Worm (Caenorhabditis elegans) whole organism, dauer: ENCODE data around the gene abhd-5.1.

Experiments used
- unc-62 ChIP-seq: sonication (generic microtip); optimal IDR thresholded peaks from 2 replicates; lab custom pipeline; 2017; ENCODE audit warnings: missing biosample characterization, missing genetic modification reagents, missing genetic modification characterization

The abhd-5.1 gene

DNA sequence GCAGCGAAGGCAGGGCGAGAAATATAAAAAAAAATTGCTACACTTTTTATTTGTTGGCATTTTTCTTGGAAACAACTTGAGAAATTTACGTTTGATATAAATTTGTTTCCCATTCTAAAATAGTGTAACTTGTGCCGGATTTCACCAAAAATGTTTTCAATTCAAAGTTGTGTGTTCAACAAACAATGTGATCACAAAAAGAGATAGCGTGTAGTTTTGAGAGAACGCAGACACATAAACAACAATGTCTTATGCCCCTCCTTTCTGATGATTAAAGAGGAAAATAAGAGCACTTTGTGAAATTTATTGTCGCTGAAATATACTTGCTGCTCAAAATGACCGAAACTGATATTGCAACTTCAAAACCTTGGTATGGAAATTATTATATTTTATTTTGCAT, at the start of gene abhd-5.1:
abhd-5.1 (plus strand) TSS at position 230 of the 400 bp plus-strand sequence.
- no peak for TF ChIP-seq unc-62 (GFP tag; lab: Kevin White, UChicago)

DNA sequence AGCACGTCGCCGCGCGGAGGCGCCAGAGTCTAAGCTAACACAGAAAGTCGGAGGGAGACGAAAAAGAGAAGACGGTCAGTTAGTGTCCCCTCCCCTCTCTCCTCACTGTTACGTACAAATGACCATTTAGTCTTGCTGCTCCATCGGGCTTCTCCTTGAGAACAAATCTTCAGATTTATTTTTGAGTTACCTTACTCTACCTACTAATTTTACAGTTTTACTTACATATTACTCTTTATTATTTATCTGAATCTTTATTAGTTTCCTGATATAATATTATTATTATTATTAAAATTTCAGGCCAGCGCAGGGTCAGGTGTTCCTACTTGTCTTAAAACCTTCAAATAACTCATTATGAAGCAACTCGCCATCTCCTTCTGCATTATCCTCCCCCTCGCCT, 46.7 kb upstream of the abhd-5.1 start, which contains the start of gene R02F11.1:
R02F11.1 (plus strand) TSS at position 301 of the 400 bp plus-strand sequence.
- TF ChIP-seq unc-62 (GFP tag; lab: Kevin White, UChicago), result no peak

DNA sequence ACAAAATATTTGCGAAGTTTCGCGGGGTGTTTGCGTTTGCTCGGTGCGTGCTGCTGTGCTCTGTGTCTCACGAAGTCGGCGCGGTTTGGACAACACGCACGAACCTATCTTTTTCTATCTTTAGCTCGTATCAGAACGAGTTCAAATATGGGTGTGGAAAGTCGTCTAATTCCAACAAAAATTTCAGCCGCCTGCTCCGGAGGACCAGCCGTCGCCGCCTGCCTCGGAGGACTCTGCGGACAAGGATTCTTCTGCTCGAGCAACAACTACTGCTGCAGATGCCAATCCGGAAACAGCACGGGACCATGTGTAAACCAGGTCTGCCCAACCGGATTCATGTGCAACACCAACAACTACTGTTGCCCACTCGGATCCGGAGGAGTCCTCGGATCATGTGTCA, 45.5 kb upstream of the abhd-5.1 start:
- no peak for TF ChIP-seq unc-62 (GFP tag; lab: Kevin White, UChicago)

DNA sequence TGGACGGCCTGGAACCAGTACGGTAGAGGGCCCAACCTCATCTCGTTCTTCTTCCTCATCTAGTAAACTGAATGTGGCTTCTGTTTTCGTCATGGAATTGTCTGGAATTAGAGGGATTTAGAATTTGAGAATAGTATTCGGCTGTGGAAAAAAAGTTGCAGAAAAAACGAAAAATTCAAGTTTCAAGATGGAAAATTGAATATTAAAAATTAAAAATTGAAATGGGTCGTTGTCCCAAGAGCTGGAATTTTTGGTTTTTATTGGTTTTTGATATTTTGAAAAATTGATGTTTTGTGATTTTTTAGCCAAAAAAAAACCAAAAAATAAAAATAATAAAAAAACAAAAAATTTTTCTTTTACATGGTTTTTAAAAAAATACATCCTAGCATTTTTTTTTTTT, 41.6 kb upstream of the abhd-5.1 start, which contains the start of gene R02F11.3:
R02F11.3 (minus strand) TSS at position 101 of the 400 bp plus-strand sequence.
- no peak for TF ChIP-seq unc-62 (GFP tag; lab: Kevin White, UChicago)

DNA sequence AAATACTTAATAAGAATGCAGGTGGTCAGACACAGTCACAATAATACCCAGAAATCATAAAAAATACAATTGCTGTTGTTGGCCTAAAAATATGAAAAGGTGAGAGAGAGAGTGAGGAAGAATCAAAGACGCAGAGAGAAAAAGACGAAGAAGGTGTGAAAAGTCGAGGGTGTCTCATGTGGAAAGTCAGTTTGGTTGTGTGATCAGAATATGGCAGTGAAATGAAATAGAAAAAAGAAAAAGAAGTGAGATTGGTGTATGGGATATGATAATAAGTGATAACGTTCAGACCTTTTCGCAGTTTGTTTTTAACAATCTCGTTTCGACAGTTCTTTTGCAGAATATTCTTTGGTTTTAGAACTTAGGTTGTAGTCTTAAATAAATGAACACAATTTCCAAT, 40.6 kb upstream of the abhd-5.1 start:
- TF ChIP-seq unc-62 (GFP tag; lab: Kevin White, UChicago), result no peak

DNA sequence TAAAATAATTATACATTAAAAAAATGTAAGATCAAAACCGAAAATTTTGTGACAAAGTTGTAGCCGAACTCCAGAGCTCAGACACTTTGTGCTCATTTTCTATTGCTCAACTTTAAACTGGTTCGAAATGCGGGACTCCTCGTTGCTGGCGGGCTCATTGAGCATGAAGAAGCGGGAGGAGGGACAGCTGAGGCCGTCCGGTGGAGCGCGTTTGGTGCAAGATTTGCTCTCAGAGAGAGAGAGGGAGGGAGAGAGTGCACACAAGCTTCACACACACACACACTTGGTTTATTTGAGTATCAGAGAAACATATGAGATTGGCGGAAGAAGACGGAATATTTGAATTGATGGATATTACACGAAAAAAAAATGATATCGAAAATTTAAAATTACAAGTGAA, 36.8 kb upstream of the abhd-5.1 start:
- no peak for TF ChIP-seq unc-62 (GFP tag; lab: Kevin White, UChicago)

DNA sequence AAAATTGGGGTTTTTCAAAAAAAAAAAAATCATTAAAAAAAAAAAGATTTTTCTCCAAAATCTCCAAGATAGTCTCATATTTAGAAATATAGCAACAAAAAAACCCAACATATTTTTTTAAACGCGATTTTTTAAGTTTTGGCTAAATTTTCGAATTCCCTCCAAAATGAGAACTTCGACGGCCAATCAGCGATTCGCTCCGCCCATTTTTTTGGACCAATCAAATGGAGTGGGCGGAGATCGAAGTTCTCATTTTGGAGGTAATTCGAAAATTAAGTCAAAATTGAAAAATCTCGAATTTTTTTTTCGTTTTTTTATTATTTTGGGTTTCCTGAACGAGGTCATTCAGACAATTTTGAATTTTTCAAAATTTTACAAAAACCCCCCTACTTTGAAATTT, 33.6 kb upstream of the abhd-5.1 start:
- no peak for TF ChIP-seq unc-62 (GFP tag; lab: Kevin White, UChicago)

DNA sequence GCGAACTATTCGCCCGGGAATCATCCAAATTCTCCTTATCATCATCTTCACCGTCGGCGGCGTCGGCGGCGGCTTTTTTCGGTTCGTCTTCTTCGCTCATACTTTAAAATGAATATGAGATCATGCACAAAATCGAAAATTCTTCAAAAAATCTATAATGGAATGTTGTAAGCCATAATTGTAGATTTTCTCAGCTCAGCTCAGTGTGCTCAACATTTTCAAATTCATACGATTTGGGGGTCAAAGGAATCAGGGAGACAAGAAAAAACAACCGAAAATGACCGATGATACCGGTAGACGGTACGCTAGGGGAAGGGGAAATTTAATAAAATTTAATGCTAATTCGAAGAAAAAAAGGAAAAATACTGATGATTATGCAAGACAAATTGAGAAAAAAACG, 28.9 kb upstream of the abhd-5.1 start, which contains the start of gene ccep-97:
ccep-97 (minus strand) TSS at position 101 of the 400 bp plus-strand sequence.
- TF ChIP-seq unc-62 (GFP tag; lab: Kevin White, UChicago), result no peak

DNA sequence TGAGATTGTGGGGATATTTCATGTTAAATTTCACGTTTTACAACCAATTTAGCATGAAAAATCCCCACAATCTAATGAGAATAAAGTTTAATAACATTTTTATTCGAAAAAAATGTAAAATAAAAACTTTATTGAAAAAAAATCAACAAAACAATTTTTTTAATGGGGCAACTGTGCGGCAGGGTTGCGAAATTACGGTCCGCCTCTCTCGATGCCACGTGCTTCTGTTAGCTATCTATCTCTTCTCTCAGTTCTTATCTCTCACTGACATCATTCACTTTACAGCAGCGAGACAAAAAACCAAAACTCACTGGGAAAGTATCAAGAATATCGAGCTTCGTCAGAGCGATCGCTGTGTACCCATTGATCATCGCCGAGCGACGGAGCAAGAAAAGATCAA, 26.9 kb upstream of the abhd-5.1 start:
- no peak for TF ChIP-seq unc-62 (GFP tag; lab: Kevin White, UChicago)

DNA sequence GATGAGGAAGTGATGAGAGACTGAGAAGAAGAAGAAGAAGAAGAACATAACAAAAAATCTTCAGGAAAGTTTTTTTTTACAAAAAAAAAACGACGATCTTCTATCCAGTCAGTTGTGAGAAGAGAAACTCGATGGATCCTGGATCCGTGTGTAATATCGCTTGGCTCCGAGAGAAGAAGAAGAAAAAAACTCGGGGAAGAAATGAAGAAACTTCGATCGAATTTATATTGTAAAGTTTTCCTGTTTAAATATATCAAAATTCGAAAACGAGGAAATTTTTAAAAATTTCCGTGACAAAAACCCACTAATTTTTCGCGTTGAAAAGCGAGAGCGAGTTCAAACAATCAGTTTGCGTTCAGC, 24.1 kb upstream of the abhd-5.1 start, which contains the start of gene adss-1:
adss-1 (minus strand) TSS at position 101 of the 360 bp plus-strand sequence.
- no peak for TF ChIP-seq unc-62 (GFP tag; lab: Kevin White, UChicago)

DNA sequence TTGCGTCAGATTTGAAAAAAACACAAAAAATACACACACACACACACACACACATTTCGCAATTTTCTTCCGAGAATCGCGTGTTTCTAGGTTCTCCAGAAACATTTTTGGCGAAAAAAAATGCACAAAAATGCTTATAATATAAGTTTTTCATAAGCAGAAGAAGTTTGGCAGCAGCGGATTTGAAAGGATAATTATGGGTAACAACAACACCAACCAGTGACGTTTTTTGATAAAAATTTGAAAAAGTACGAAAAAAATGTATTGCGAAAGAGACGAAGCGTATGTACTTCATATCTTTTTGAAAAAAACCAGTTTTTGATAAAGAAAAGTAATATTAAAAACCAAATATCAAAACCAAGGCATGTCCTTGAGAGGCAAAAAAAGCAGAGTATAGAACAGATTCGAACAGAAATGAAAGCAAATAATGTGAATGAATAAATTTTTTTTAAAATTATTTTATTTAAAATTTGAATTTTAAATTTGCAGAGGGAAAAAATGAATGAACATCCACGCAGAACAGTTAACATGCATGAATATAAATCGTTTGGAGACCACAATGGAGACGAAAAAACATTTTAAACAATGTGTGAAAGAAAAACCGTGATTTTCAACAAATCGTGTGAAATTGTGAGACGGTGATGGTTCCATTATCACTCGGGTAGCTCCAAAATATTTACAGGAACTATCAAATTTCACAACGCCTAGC, 23.6 kb upstream of the abhd-5.1 start:
- no peak for TF ChIP-seq unc-62 (GFP tag; lab: Kevin White, UChicago)

DNA sequence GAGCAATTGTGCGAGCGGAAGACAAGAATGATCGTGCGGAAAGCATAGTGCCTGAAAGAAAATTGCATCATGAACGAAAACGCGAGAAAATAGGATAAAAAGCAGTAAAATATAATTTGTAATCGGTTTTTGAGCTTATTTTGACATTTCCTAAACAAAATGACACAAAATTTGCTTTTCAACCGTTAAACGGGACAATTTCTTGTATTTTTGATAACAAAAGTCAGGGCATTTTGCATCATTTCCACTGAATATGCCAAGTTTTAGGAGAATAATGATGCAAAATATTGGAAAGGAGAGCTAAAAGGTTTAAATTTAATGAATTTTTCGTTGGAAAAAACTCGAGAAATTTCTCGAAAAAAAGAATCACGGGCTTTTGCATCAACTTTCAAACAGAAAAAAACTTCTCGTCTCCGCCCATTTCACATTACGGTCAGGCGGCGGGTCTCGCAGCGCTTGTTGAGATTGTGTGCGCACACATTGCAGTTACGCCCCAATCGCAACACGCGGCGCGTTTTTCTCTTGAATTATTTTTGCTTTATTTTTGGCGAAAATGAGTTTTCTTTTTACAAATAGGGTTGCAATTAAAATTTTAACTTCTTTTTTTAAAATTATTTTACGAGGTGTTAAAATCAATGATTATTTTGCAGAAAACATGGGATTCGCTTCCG, 20.6 kb upstream of the abhd-5.1 start, which contains the start of the genes hsp-6 and C37H5.5:
hsp-6 (minus strand) TSS at position 51 of the 671 bp plus-strand sequence.
C37H5.5 (plus strand) TSS at position 651 of the 671 bp plus-strand sequence.
- no peak for TF ChIP-seq unc-62 (GFP tag; lab: Kevin White, UChicago)

DNA sequence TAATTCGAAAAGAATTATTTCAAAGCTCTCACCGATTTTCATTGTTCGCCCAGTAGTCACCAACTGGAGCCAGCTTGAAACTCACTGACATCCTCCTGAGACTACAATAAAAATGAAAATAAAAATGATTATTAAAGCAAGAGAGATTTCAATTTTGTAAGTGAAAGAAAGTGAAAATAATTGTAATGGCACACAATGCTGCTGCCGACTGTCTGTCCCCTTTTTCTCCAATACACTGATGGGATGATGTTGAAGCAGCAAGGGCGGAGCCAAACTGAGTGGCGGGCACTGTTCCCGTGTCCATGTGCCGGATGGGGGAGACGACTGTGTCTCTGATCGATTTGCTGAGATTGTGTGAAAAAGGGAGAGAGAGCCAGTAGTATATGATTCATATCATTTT, 13.2 kb upstream of the abhd-5.1 start, which contains the start of gene C37H5.14:
C37H5.14 (minus strand) TSS at position 101 of the 400 bp plus-strand sequence.
- no peak for TF ChIP-seq unc-62 (GFP tag; lab: Kevin White, UChicago)

DNA sequence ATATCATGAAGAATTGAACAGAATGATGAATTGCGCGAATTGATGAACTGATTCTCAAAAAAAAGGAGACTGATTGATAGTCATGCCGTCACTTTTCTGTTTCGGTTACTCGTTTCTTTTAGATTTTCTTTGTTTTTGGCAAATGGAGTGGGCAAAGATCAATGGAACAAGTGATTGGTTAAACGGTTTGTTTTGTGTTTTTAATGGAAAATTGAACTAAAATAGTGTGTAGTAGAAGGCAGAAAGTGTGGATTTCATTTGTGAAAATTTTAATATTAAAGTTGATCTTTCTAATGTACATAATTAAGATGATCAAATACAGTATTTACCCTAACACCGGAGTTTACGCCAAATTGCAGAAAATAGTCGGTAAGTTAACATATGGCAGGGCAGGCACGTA, 7.5 kb upstream of the abhd-5.1 start, which contains the start of gene nas-9:
nas-9 (minus strand) TSS at position 101 of the 400 bp plus-strand sequence.
- no peak for TF ChIP-seq unc-62 (GFP tag; lab: Kevin White, UChicago)

DNA sequence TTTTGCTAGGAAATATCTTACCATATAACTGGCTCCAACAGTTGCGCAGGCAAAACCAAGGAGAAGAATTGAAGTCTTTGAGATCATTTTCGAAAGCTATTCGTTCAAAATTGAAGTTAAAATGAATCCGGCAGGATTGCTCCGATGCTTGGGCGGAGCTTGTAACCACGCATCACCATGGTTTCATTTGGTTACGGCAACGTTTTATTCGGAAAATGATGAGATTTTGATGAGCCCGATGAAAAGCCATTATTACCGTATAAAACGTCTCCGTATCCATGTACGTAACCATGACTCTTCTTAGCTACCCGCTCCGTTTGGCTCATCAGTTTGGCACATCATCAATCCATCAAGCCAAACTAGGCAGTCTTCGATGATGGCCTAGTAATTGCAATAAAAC, 6.3 kb upstream of the abhd-5.1 start, which contains the start of gene cwp-1:
cwp-1 (minus strand) TSS at position 101 of the 400 bp plus-strand sequence.
- no peak for TF ChIP-seq unc-62 (GFP tag; lab: Kevin White, UChicago)

DNA sequence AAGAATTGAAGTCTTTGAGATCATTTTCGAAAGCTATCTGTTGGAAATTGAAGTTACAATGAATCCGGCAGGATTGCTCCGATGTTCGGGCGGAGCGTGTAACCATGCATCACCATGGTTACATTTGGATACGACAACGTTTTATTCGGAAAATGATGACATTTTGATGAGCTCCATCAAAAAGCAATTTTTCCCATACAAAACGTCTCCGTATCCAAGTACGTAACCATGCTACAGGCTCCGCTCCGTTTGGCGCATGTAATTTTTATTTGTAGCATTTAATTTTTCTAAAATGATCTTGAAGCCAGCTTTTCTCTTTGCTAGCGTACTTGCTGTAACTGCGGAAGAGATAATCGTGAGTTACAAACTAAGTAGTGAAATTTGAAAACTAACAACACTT, 4.9 kb upstream of the abhd-5.1 start, which contains the start of the genes cwp-2 and cwp-3:
cwp-2 (minus strand) TSS at position 101 of the 400 bp plus-strand sequence.
cwp-3 (plus strand) TSS at position 293 of the 400 bp plus-strand sequence.
- no peak for TF ChIP-seq unc-62 (GFP tag; lab: Kevin White, UChicago)
